Worm (Caenorhabditis elegans) whole organism, midembryonic: ENCODE results near the gene adbp-1.

Experiments used
- T22C8.4 ChIP-seq: fragments of 200-800 bp; sonication (Bioruptor generic); IDR thresholded peaks from 2 replicates; pipeline ENCODE4 v1.3.6; 2022; ENCODE audit warnings: missing genetic modification characterization, missing compliant biosample characterization
- cog-1 ChIP-seq: sonication (generic microtip); optimal IDR thresholded peaks from 2 replicates; lab custom pipeline; 2016; ENCODE audit warnings: missing genetic modification characterization, missing compliant biosample characterization
- flt-1 ChIP-seq: fragments of 200-800 bp; sonication (Bioruptor generic); IDR thresholded peaks from 2 replicates; pipeline ENCODE4 v1.3.6; 2022; ENCODE audit warnings: missing genetic modification characterization, missing compliant biosample characterization
- klf-2 ChIP-seq: fragments of 200-800 bp; sonication (Bioruptor generic); conservative IDR thresholded peaks from 2 replicates; pipeline ENCODE4 v1.3.6; 2022; ENCODE audit warnings: missing genetic modification reagents, missing genetic modification characterization, missing compliant biosample characterization
- med-1 ChIP-seq: sonication (generic microtip); optimal IDR thresholded peaks from 2 replicates; lab custom pipeline; 2017; ENCODE audit warnings: missing genetic modification characterization, mild to moderate bottlenecking, missing compliant biosample characterization, antibody characterized with exemption, missing genetic modification reagents; ENCODE audit not compliant: insufficient read depth
- ref-1 ChIP-seq: fragments of 200-800 bp; sonication (Bioruptor generic); conservative IDR thresholded peaks from 2 replicates; pipeline ENCODE4 v1.3.6; 2022; ENCODE audit warnings: missing genetic modification reagents, missing genetic modification characterization, missing compliant biosample characterization
- tab-1 ChIP-seq: fragments of 200-800 bp; sonication (Bioruptor generic); IDR thresholded peaks from 2 replicates; pipeline ENCODE4 v1.3.6; 2022; ENCODE audit warnings: missing genetic modification characterization, missing compliant biosample characterization
- ztf-23 ChIP-seq: fragments of 200-800 bp; sonication (Bioruptor generic); IDR thresholded peaks from 2 replicates; pipeline ENCODE4 v1.3.6; 2022; ENCODE audit warnings: missing genetic modification reagents, missing genetic modification characterization, missing compliant biosample characterization
- ztf-29 ChIP-seq: fragments of 200-800 bp; sonication (Bioruptor generic); IDR thresholded peaks from 2 replicates; pipeline ENCODE4 v1.3.6; 2022; ENCODE audit warnings: missing genetic modification reagents, missing genetic modification characterization, missing compliant biosample characterization

- TF ChIP-seq flt-1 (GFP tag; lab: Robert Waterston, UW): no peak
- no peak for TF ChIP-seq T22C8.4 (GFP tag; lab: Robert Waterston, UW)
- no peak for TF ChIP-seq klf-2
- TF ChIP-seq ref-1 (GFP tag; lab: Robert Waterston, UW): no peak
- no peak for TF ChIP-seq ztf-29
- no peak for TF ChIP-seq tab-1 (GFP tag; lab: Robert Waterston, UW)
- TF ChIP-seq cog-1 (tag; lab: Kevin White, UChicago): no peak
- TF ChIP-seq ztf-23 (GFP tag; lab: Robert Waterston, UW): no peak
- TF ChIP-seq med-1 (GFP tag; lab: Kevin White, UChicago): no peak
Observed at ce11 chrII:11485200-11485599, 41.2 kb downstream of the adbp-1 start, which contains the start of gene twk-5.
